Fruit fly (Drosophila melanogaster) whole organism, embryonic: ENCODE data around the gene Cyp6v1.
A peak's percentile ranks its signal among the peaks of the same experiment; 100 is the strongest.

Experiments
- Aef1 ChIP-seq: fragments of 200-800 bp; sonication (Bioruptor generic); IDR thresholded peaks from 3 replicates; pipeline ENCODE4 v1.3.6; 2022; ENCODE audit warnings: missing biosample characterization, missing genetic modification characterization
- Atf3 ChIP-seq: fragments of 200-800 bp; sonication (Bioruptor generic); optimal IDR thresholded peaks from 3 replicates; lab custom pipeline; 2016; ENCODE audit warnings: missing biosample characterization, missing genetic modification characterization
- BtbVII ChIP-seq: fragments of 200-800 bp; sonication (Bioruptor generic); optimal IDR thresholded peaks from 3 replicates; lab custom pipeline; 2017; ENCODE audit warnings: missing biosample characterization, mild to moderate bottlenecking, missing genetic modification characterization
- Bteb2 ChIP-seq: fragments of 200-800 bp; sonication (Bioruptor generic); optimal IDR thresholded peaks from 2 replicates; lab custom pipeline; 2016; ENCODE audit warnings: missing biosample characterization, missing genetic modification characterization
- CG10321 ChIP-seq: fragments of 200-800 bp; sonication (Bioruptor generic); IDR thresholded peaks from 2 replicates; pipeline ENCODE4 v1.3.6; 2022; ENCODE audit warnings: missing biosample characterization, missing genetic modification characterization
- CG10543 ChIP-seq: fragments of 200-800 bp; sonication (Bioruptor generic); optimal IDR thresholded peaks from 3 replicates; lab custom pipeline; 2017; ENCODE audit warnings: missing biosample characterization, mild to moderate bottlenecking, missing genetic modification characterization, moderate library complexity
- CG11504 ChIP-seq: fragments of 200-800 bp; sonication (Bioruptor generic); optimal IDR thresholded peaks from 3 replicates; lab custom pipeline; 2019; ENCODE audit warnings: missing biosample characterization, mild to moderate bottlenecking, missing genetic modification characterization, moderate library complexity
- CG12391 ChIP-seq: fragments of 200-800 bp; sonication (Bioruptor generic); optimal IDR thresholded peaks from 3 replicates; lab custom pipeline; 2018; ENCODE audit warnings: missing biosample characterization, mild to moderate bottlenecking, missing genetic modification characterization, moderate library complexity
- CG12659 ChIP-seq: fragments of 200-800 bp; sonication (Bioruptor generic); optimal IDR thresholded peaks from 3 replicates; lab custom pipeline; 2017; ENCODE audit warnings: mild to moderate bottlenecking, missing biosample characterization, missing genetic modification reagents, missing genetic modification characterization
- CG12769 ChIP-seq: fragments of 200-800 bp; sonication (Bioruptor generic); optimal IDR thresholded peaks from 2 replicates; lab custom pipeline; 2019; ENCODE audit warnings: missing biosample characterization, mild to moderate bottlenecking, missing genetic modification characterization, moderate library complexity
- CG15011 ChIP-seq: fragments of 200-800 bp; sonication (Bioruptor generic); optimal IDR thresholded peaks from 3 replicates; lab custom pipeline; 2018; ENCODE audit warnings: missing biosample characterization, mild to moderate bottlenecking, missing genetic modification characterization
- CG15073 ChIP-seq: fragments of 200-800 bp; sonication (Bioruptor generic); optimal IDR thresholded peaks from 2 replicates; lab custom pipeline; 2016; ENCODE audit warnings: missing biosample characterization, missing genetic modification characterization
- CG17359 ChIP-seq: fragments of 200-800 bp; sonication (Bioruptor generic); optimal IDR thresholded peaks from 3 replicates; lab custom pipeline; 2018; ENCODE audit warnings: missing biosample characterization, mild to moderate bottlenecking, missing genetic modification characterization, moderate library complexity
- CG2116 ChIP-seq: fragments of 200-800 bp; sonication (Bioruptor generic); optimal IDR thresholded peaks from 3 replicates; lab custom pipeline; 2018; ENCODE audit warnings: missing biosample characterization, mild to moderate bottlenecking, missing genetic modification characterization
- CG2712 ChIP-seq: fragments of 200-800 bp; optimal IDR thresholded peaks from 3 replicates; lab custom pipeline; 2019; ENCODE audit warnings: missing biosample characterization, mild to moderate bottlenecking, missing genetic modification characterization, moderate library complexity
- CG43689 ChIP-seq: fragments of 200-800 bp; sonication (Bioruptor generic); IDR thresholded peaks from 2 replicates; pipeline ENCODE4 v1.3.6; 2022; ENCODE audit warnings: missing biosample characterization, missing genetic modification characterization
- CG4424 ChIP-seq: fragments of 200-800 bp; sonication (Bioruptor generic); optimal IDR thresholded peaks from 3 replicates; lab custom pipeline; 2016; ENCODE audit warnings: missing biosample characterization, missing genetic modification characterization
- CG9609 ChIP-seq: fragments of 200-800 bp; sonication (Bioruptor generic); optimal IDR thresholded peaks from 3 replicates; lab custom pipeline; 2016; ENCODE audit warnings: missing biosample characterization, missing genetic modification characterization
- Dek ChIP-seq: fragments of 200-800 bp; sonication (Bioruptor generic); optimal IDR thresholded peaks from 3 replicates; lab custom pipeline; 2019; ENCODE audit warnings: missing biosample characterization, mild to moderate bottlenecking, missing genetic modification characterization, moderate library complexity
- Dll ChIP-seq: fragments of 200-800 bp; sonication (Bioruptor generic); IDR thresholded peaks from 4 replicates; pipeline ENCODE4 v1.3.6; 2022; ENCODE audit warnings: missing biosample characterization, missing genetic modification characterization; ENCODE audit not compliant: partially characterized antibody
- Doc3 ChIP-seq: fragments of 200-800 bp; sonication (Bioruptor generic); IDR thresholded peaks from 3 replicates; pipeline ENCODE4 v1.3.6; 2022; ENCODE audit warnings: missing biosample characterization, missing genetic modification characterization; ENCODE audit not compliant: partially characterized antibody
- Dref ChIP-seq: fragments of 200-800 bp; sonication (Bioruptor generic); IDR thresholded peaks from 2 replicates; pipeline ENCODE4 v1.3.6; 2022; ENCODE audit warnings: missing biosample characterization, missing genetic modification characterization
- GATAe ChIP-seq: fragments of 200-800 bp; sonication (Bioruptor generic); conservative IDR thresholded peaks from 2 replicates; pipeline ENCODE4 v1.3.6; 2022; ENCODE audit warnings: missing biosample characterization, missing genetic modification characterization
- HLH54F ChIP-seq: fragments of 200-800 bp; sonication (Bioruptor generic); optimal IDR thresholded peaks from 3 replicates; lab custom pipeline; 2016; ENCODE audit warnings: missing biosample characterization, missing genetic modification characterization
- NFAT ChIP-seq: fragments of 200-800 bp; sonication (Bioruptor generic); IDR thresholded peaks from 2 replicates; pipeline ENCODE4 v1.3.6; 2022; ENCODE audit warnings: missing biosample characterization, missing genetic modification characterization
- Nf-YA ChIP-seq: fragments of 200-800 bp; sonication (Bioruptor generic); IDR thresholded peaks from 2 replicates; pipeline ENCODE4 v1.3.6; 2022; ENCODE audit warnings: missing biosample characterization, missing genetic modification characterization
- Nf-YB ChIP-seq: fragments of 200-800 bp; sonication (Bioruptor generic); optimal IDR thresholded peaks from 3 replicates; lab custom pipeline; 2019; ENCODE audit warnings: missing biosample characterization, mild to moderate bottlenecking, missing genetic modification characterization, moderate library complexity
- NfI ChIP-seq: fragments of 200-800 bp; sonication (Bioruptor generic); optimal IDR thresholded peaks from 3 replicates; lab custom pipeline; 2018; ENCODE audit warnings: missing biosample characterization, mild to moderate bottlenecking, missing genetic modification characterization, moderate library complexity
- Oli ChIP-seq: fragments of 200-800 bp; sonication (Bioruptor generic); optimal IDR thresholded peaks from 2 replicates; lab custom pipeline; 2018; ENCODE audit warnings: missing biosample characterization, mild to moderate bottlenecking, missing genetic modification characterization, moderate library complexity
- Opbp ChIP-seq: fragments of 200-800 bp; sonication (Bioruptor generic); IDR thresholded peaks from 3 replicates; pipeline ENCODE4 v1.3.6; 2022; ENCODE audit warnings: missing biosample characterization, missing genetic modification characterization; ENCODE audit not compliant: partially characterized antibody
- Pdp1 ChIP-seq, 2 experiments: fragments of 200-800 bp; sonication (Bioruptor generic); optimal IDR thresholded peaks; 3 replicates each; lab custom pipeline; 2016; ENCODE audit warnings: missing biosample characterization in 2 of 2, missing genetic modification characterization in 2 of 2, mild to moderate bottlenecking in 1 of 2, moderate library complexity in 1 of 2
- Sox100B ChIP-seq: fragments of 200-800 bp; sonication (Bioruptor generic); optimal IDR thresholded peaks from 3 replicates; lab custom pipeline; 2018; ENCODE audit warnings: missing biosample characterization, mild to moderate bottlenecking, missing genetic modification characterization
- Usf ChIP-seq: fragments of 200-800 bp; sonication (Bioruptor generic); optimal IDR thresholded peaks from 2 replicates; lab custom pipeline; 2017; ENCODE audit warnings: missing genotype, missing biosample characterization, missing genetic modification characterization
- ab ChIP-seq: fragments of 200-800 bp; sonication (Bioruptor generic); optimal IDR thresholded peaks from 2 replicates; lab custom pipeline; 2016; ENCODE audit warnings: missing biosample characterization, missing genetic modification characterization
- ac ChIP-seq: fragments of 200-800 bp; sonication (Bioruptor generic); optimal IDR thresholded peaks from 3 replicates; lab custom pipeline; 2017; ENCODE audit warnings: missing biosample characterization, mild to moderate bottlenecking, missing genetic modification characterization
- ara ChIP-seq: fragments of 200-800 bp; sonication (Bioruptor generic); IDR thresholded peaks from 2 replicates; pipeline ENCODE4 v1.3.6; 2022; ENCODE audit warnings: missing biosample characterization, missing genetic modification characterization
- bowl ChIP-seq: fragments of 200-800 bp; sonication (Bioruptor generic); IDR thresholded peaks from 2 replicates; pipeline ENCODE4 v1.3.6; 2022; ENCODE audit warnings: missing biosample characterization, missing genetic modification characterization
- dan ChIP-seq: fragments of 200-800 bp; sonication (Bioruptor generic); IDR thresholded peaks from 2 replicates; pipeline ENCODE4 v1.3.6; 2022; ENCODE audit warnings: missing biosample characterization, missing genetic modification characterization
- danr ChIP-seq: fragments of 200-800 bp; sonication (Bioruptor generic); IDR thresholded peaks from 2 replicates; pipeline ENCODE4 v1.3.6; 2022; ENCODE audit warnings: missing biosample characterization, missing genetic modification characterization
- dmrt99B ChIP-seq: fragments of 200-800 bp; sonication (Bioruptor generic); optimal IDR thresholded peaks from 2 replicates; lab custom pipeline; 2018; ENCODE audit warnings: missing biosample characterization, mild to moderate bottlenecking, missing genetic modification characterization, moderate library complexity
- dpn ChIP-seq, 2 experiments: fragments of 200-800 bp; sonication (Bioruptor generic); optimal IDR thresholded peaks; 3 replicates each; lab custom pipeline; 2016; ENCODE audit warnings: missing biosample characterization in 2 of 2, missing genetic modification characterization in 2 of 2
- fd64A ChIP-seq: fragments of 200-800 bp; sonication (Bioruptor generic); optimal IDR thresholded peaks from 3 replicates; lab custom pipeline; 2018; ENCODE audit warnings: missing biosample characterization, mild to moderate bottlenecking, missing genetic modification characterization
- gsb-n ChIP-seq: fragments of 200-800 bp; sonication (Bioruptor generic); optimal IDR thresholded peaks from 3 replicates; lab custom pipeline; 2018; ENCODE audit warnings: missing biosample characterization, mild to moderate bottlenecking, missing genetic modification characterization
- nau ChIP-seq: fragments of 200-800 bp; sonication (Bioruptor generic); optimal IDR thresholded peaks from 3 replicates; lab custom pipeline; 2017; ENCODE audit warnings: missing biosample characterization, mild to moderate bottlenecking, missing genetic modification characterization, missing genetic modification reagents
- pfk ChIP-seq: fragments of 200-800 bp; sonication (Bioruptor generic); optimal IDR thresholded peaks from 2 replicates; lab custom pipeline; 2018; ENCODE audit warnings: missing biosample characterization, mild to moderate bottlenecking, missing genetic modification characterization, moderate library complexity
- ranshi ChIP-seq: fragments of 200-800 bp; sonication (Bioruptor generic); IDR thresholded peaks from 2 replicates; pipeline ENCODE4 v1.3.6; 2022; ENCODE audit warnings: missing biosample characterization, missing genetic modification characterization
- toy ChIP-seq: fragments of 200-800 bp; sonication (Bioruptor generic); IDR thresholded peaks from 2 replicates; pipeline ENCODE4 v1.3.6; 2022; ENCODE audit warnings: missing biosample characterization, missing genetic modification characterization
- vnd ChIP-seq: fragments of 200-800 bp; sonication (Bioruptor generic); IDR thresholded peaks from 3 replicates; pipeline ENCODE4 v1.3.6; 2022; ENCODE audit warnings: missing biosample characterization, missing genetic modification characterization; ENCODE audit not compliant: partially characterized antibody
- wdn ChIP-seq: fragments of 200-800 bp; sonication (Bioruptor generic); IDR thresholded peaks from 2 replicates; pipeline ENCODE4 v1.3.6; 2022; ENCODE audit warnings: missing biosample characterization, missing genetic modification characterization

Cyp6v1 gene

DNA sequence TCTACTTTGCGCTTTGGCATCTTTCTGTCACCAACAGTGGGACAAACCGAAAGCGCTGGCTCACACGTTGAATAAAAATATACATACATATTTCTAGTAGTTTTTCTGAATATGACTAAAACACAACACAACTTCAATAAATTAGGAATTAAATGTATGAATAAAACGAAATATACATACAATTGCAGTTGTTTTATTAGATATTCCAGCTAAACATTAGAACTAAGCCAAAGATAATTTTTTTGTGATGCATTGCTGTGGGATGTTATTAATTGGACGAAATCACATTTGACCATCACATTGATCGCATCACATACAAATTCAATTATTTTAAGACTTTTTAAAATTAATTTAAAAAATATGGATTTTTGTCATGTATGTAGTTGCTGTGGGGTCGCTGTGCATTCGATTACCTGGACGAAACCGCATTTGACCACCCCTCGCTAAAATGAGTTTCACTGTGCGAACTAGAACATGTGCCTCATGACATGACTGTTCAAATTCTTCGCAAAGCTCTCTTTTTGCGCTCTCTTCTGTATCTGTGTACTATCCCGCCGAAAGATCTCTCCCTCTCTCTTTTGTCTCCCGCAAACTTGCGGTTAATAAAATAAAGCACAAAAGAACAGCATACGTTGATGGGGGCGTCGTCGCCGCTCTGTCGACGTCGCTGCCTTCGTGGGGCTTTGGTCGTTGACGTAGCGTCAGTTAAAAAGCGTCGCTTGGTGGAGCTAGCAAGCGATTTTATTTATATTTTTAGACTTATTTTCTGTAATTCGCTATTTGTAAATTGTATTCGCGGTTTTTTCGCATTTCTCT, at the start of gene Cyp6v1 (continued):
- TF ChIP-seq dpn (GFP tag; optimal IDR thresholded peaks at IDR 0.05; lab: Kevin White, UChicago) (peak in 1 of 2 experiments; percentile 6), CG12769 (tag; lab: Kevin White, UChicago) (no peak), CG2116 (GFP tag; lab: Kevin White, UChicago) (no peak), Oli (tag; lab: Kevin White, UChicago) (peak; percentile 51), CG2712 (peak; percentile 19), Atf3 (GFP tag; lab: Kevin White, UChicago) (no peak), NFAT (GFP tag; lab: Robert Waterston, UW) (0 out of 2 replicates have a peak, but pooled peaks have one; percentile 10), Pdp1 (GFP tag; optimal IDR thresholded peaks at IDR 0.05; lab: Kevin White, UChicago) (peak in 1 of 2 experiments; percentile 35), gsb-n (tag; lab: Kevin White, UChicago) (no peak), Bteb2 (GFP tag; lab: Kevin White, UChicago) (no peak), Dek (tag; lab: Kevin White, UChicago) (peak; percentile 30), GATAe (GFP tag; lab: Robert Waterston, UW) (no peak), toy (no peak), Doc3 (no peak), CG9609 (GFP tag; lab: Kevin White, UChicago) (no peak), danr (no peak), HLH54F (GFP tag; lab: Kevin White, UChicago) (peak; percentile 17), Nf-YA (GFP tag; lab: Robert Waterston, UW) (no peak), ac (GFP tag; lab: Kevin White, UChicago) (no peak), CG4424 (no peak), Dll (GFP tag; lab: Robert Waterston, UW) (no peak), wdn (no peak; the same call in 1 of the 2 replicates), pfk (no peak), CG15011 (peak; percentile 40), CG10321 (GFP tag; lab: Robert Waterston, UW) (no peak), CG15073 (GFP tag; lab: Kevin White, UChicago) (no peak), CG12659 (GFP tag; lab: Kevin White, UChicago) (peak; percentile 37), ab (no peak), fd64A (GFP tag; lab: Kevin White, UChicago) (no peak), ranshi (GFP tag; lab: Robert Waterston, UW) (no peak), Aef1 (GFP tag; lab: Robert Waterston, UW) (peak; percentile 33; the same call in 1 of the 3 replicates), Usf (GFP tag; lab: Kevin White, UChicago) (peak; percentile 52), dan (GFP tag; lab: Robert Waterston, UW) (no peak), dmrt99B (tag; lab: Kevin White, UChicago) (peak; percentile 53), Sox100B (peak; percentile 51), Nf-YB (GFP tag; lab: Kevin White, UChicago) (peak; percentile 6), ara (GFP tag; lab: Robert Waterston, UW) (no peak), CG17359 (tag; lab: Kevin White, UChicago) (no peak), NfI (GFP tag; lab: Kevin White, UChicago) (peak; percentile 43), Opbp (GFP tag; lab: Robert Waterston, UW) (no peak), BtbVII (GFP tag; lab: Kevin White, UChicago) (no peak), CG11504 (tag; lab: Kevin White, UChicago) (peak; percentile 60), CG10543 (GFP tag; lab: Kevin White, UChicago) (peak; percentile 62), bowl (GFP tag; lab: Robert Waterston, UW) (no peak), Dref (GFP tag; lab: Robert Waterston, UW) (no peak), CG12391 (tag; lab: Kevin White, UChicago) (peak; percentile 28), CG43689 (GFP tag; lab: Robert Waterston, UW) (no peak), nau (GFP tag; lab: Kevin White, UChicago) (no peak), vnd (GFP tag; lab: Robert Waterston, UW) (no peak)
